Worm (Caenorhabditis elegans) whole organism, late embryonic: ENCODE results near the gene nhr-136.

Experiments
- F13H6.1 ChIP-seq: sonication (generic microtip); optimal IDR thresholded peaks from 2 replicates; lab custom pipeline; 2016; ENCODE audit warnings: missing genetic modification characterization, missing compliant biosample characterization
- ceh-22 ChIP-seq: sonication (generic microtip); optimal IDR thresholded peaks from 2 replicates; lab custom pipeline; 2017; ENCODE audit warnings: missing biosample characterization, missing genetic modification characterization
- ceh-6 ChIP-seq: fragments of 200-800 bp; sonication (Bioruptor generic); optimal IDR thresholded peaks from 2 replicates; lab custom pipeline; 2018; ENCODE audit warnings: mild to moderate bottlenecking, missing genetic modification characterization, missing compliant biosample characterization
- npax-4 ChIP-seq: sonication (generic microtip); optimal IDR thresholded peaks from 2 replicates; lab custom pipeline; 2016; ENCODE audit warnings: missing genetic modification characterization, missing compliant biosample characterization
- unc-55 ChIP-seq: sonication (generic microtip); optimal IDR thresholded peaks from 2 replicates; lab custom pipeline; 2017; ENCODE audit warnings: missing biosample characterization, missing genetic modification reagents, missing genetic modification characterization

DNA sequence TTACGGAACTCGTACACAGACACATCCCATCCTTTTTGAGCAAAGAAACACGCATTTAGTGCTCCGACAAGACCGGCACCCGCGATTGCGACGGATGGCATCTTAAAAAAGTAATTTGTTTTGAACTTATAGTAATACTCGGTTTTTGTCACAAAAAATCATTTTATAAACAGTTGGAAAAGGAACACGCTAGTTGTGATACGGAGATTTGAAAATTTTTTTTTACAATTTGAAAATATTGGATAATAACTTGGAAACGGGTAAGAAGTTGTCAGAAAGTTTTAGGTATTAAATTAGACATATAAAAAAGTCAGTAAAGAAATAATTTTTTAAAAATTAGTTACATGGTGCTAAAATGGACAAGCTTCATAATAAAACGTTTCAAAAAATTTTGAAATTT is 36.5 kb upstream of the nhr-136 start, which contains the start of gene kmo-1:
- TF ChIP-seq F13H6.1: no peak
- TF ChIP-seq unc-55: no peak
- no peak for TF ChIP-seq ceh-6 (GFP tag; lab: Kevin White, UChicago)
- no peak for TF ChIP-seq npax-4 (tag; lab: Kevin White, UChicago)
- no peak for TF ChIP-seq ceh-22
